Worm (Caenorhabditis elegans) whole organism, young adult: ENCODE measurements around the gene ZK686.1.

Experiments
- F22D6.2 ChIP-seq: sonication (generic microtip); optimal IDR thresholded peaks from 2 replicates; lab custom pipeline; 2016; ENCODE audit warnings: mild to moderate bottlenecking, missing genetic modification characterization, missing compliant biosample characterization
- F55B11.4 ChIP-seq: sonication (generic microtip); optimal IDR thresholded peaks from 2 replicates; lab custom pipeline; 2016; ENCODE audit warnings: missing compliant biosample characterization, missing genetic modification characterization, borderline replicate concordance; ENCODE audit not compliant: insufficient read depth
- akir-1 ChIP-seq: fragments of 200-800 bp; sonication (Bioruptor generic); optimal IDR thresholded peaks from 2 replicates; lab custom pipeline; 2018; ENCODE audit warnings: mild to moderate bottlenecking, missing genetic modification characterization, moderate library complexity, missing compliant biosample characterization
- atf-7 ChIP-seq: sonication (generic microtip); optimal IDR thresholded peaks from 2 replicates; lab custom pipeline; 2017; ENCODE audit warnings: mild to moderate bottlenecking, missing genetic modification characterization, missing compliant biosample characterization
- ccch-3 ChIP-seq: fragments of 200-800 bp; sonication (Bioruptor generic); optimal IDR thresholded peaks from 2 replicates; lab custom pipeline; 2018; ENCODE audit warnings: mild to moderate bottlenecking, missing genetic modification characterization, missing compliant biosample characterization
- egl-18 ChIP-seq: fragments of 200-800 bp; sonication (Bioruptor generic); IDR thresholded peaks from 2 replicates; pipeline ENCODE4 v1.3.6; 2022; ENCODE audit warnings: missing genetic modification reagents, missing genetic modification characterization, missing compliant biosample characterization
- let-526 ChIP-seq: fragments of 200-800 bp; sonication (Bioruptor generic); IDR thresholded peaks from 2 replicates; pipeline ENCODE4 v1.3.6; 2022; ENCODE audit warnings: missing genetic modification reagents, missing genetic modification characterization, missing compliant biosample characterization
- lir-1 ChIP-seq: fragments of 200-800 bp; sonication (Bioruptor generic); conservative IDR thresholded peaks from 2 replicates; pipeline ENCODE4 v1.3.6; 2022; ENCODE audit warnings: missing genetic modification reagents, missing genetic modification characterization, missing compliant biosample characterization
- madf-8 ChIP-seq: fragments of 200-800 bp; sonication (Bioruptor generic); conservative IDR thresholded peaks from 2 replicates; pipeline ENCODE4 v1.3.6; 2022; ENCODE audit warnings: missing genetic modification reagents, missing genetic modification characterization, missing compliant biosample characterization
- nfya-1 ChIP-seq: sonication (generic microtip); optimal IDR thresholded peaks from 2 replicates; lab custom pipeline; 2017; ENCODE audit warnings: antibody characterized with exemption, missing compliant biosample characterization, missing genetic modification characterization, borderline replicate concordance; ENCODE audit not compliant: insufficient read depth
- sea-2 ChIP-seq: fragments of 200-800 bp; sonication (Bioruptor generic); IDR thresholded peaks from 2 replicates; pipeline ENCODE4 v1.3.6; 2022; ENCODE audit warnings: missing genetic modification characterization, missing compliant biosample characterization
- unc-130 ChIP-seq: sonication (generic microtip); optimal IDR thresholded peaks from 2 replicates; lab custom pipeline; 2016; ENCODE audit warnings: missing genetic modification reagents, missing genetic modification characterization, missing compliant biosample characterization
- unc-62 ChIP-seq: fragments of 150-350 bp; optimal IDR thresholded peaks from 2 replicates; lab custom pipeline; 2014; ENCODE audit warnings: missing biosample characterization, missing genetic modification reagents, missing genetic modification characterization

DNA sequence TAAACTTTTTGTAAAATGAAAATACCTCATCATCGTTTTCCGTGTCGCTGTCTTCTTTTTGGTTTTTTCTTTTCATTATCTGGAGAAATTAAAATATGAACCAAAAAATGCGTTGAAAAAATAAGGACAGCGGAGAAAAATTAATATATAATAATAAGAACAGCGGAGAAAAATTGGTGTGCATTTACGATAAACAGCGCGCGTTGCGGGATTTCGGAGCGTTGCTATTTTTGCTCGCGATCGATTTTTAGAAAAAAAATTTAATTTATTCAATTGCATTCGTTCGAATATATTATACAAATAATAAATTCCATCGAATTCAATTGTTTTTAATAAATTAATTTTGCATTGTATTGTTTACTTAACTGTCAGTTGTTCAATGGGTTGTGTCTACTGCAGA, 7.0 kb upstream of the ZK686.1 start, which contains the start of gene ZK686.2:
- no peak for TF ChIP-seq lir-1 (GFP tag; lab: Robert Waterston, UW)
- TF ChIP-seq sea-2 (GFP tag; lab: Robert Waterston, UW): no peak
- TF ChIP-seq akir-1 (GFP tag; lab: Kevin White, UChicago): no peak
- no peak for TF ChIP-seq nfya-1 (tag; lab: Kevin White, UChicago)
- TF ChIP-seq unc-62: no peak
- no peak for TF ChIP-seq atf-7 (tag; lab: Kevin White, UChicago)
- TF ChIP-seq F55B11.4 (tag; lab: Kevin White, UChicago): no peak
- TF ChIP-seq F22D6.2: no peak
- no peak for TF ChIP-seq ccch-3 (GFP tag; lab: Kevin White, UChicago)
- no peak for TF ChIP-seq madf-8
- no peak for TF ChIP-seq egl-18 (GFP tag; lab: Robert Waterston, UW)
- no peak for TF ChIP-seq let-526 (GFP tag; lab: Robert Waterston, UW)
- no peak for TF ChIP-seq unc-130
